Worm (Caenorhabditis elegans) whole organism, mixed stage, embryonic: ENCODE data around the gene sta-2.

Experiments
- ceh-39 ChIP-seq: fragments of 150-350 bp; optimal IDR thresholded peaks from 2 replicates; lab custom pipeline; 2014; ENCODE audit warnings: missing biosample characterization, missing genetic modification characterization
- ces-1 ChIP-seq: fragments of 150-350 bp; optimal IDR thresholded peaks from 2 replicates; lab custom pipeline; 2014; ENCODE audit warnings: missing biosample characterization, missing genetic modification reagents, missing genetic modification characterization
- lin-13 ChIP-seq: fragments of 150-350 bp; optimal IDR thresholded peaks from 2 replicates; lab custom pipeline; 2014; ENCODE audit warnings: missing biosample characterization, missing genetic modification characterization
- mep-1 ChIP-seq: fragments of 150-350 bp; optimal IDR thresholded peaks from 2 replicates; lab custom pipeline; 2017; ENCODE audit warnings: missing biosample characterization, missing genetic modification reagents, missing genetic modification characterization, inconsistent platforms
- nhr-237 ChIP-seq: fragments of 150-350 bp; optimal IDR thresholded peaks from 2 replicates; lab custom pipeline; 2014; ENCODE audit warnings: missing biosample characterization, missing genetic modification characterization
- nhr-76 ChIP-seq: sonication (generic microtip); optimal IDR thresholded peaks from 2 replicates; lab custom pipeline; 2017; ENCODE audit warnings: missing biosample characterization, missing genetic modification characterization
- pha-4 ChIP-seq: fragments of 150-350 bp; optimal IDR thresholded peaks from 2 replicates; lab custom pipeline; 2018; ENCODE audit warnings: missing biosample characterization, missing genetic modification reagents, missing genetic modification characterization
- snpc-4 ChIP-seq: fragments of 150-350 bp; optimal IDR thresholded peaks from 2 replicates; lab custom pipeline; 2014; ENCODE audit warnings: missing biosample characterization, missing genetic modification characterization
- tbx-8 ChIP-seq: fragments of 200-800 bp; sonication (Bioruptor generic); optimal IDR thresholded peaks from 2 replicates; lab custom pipeline; 2018; ENCODE audit warnings: mild to moderate bottlenecking, missing genetic modification characterization, moderate library complexity, missing compliant biosample characterization
- unc-39 ChIP-seq: fragments of 150-350 bp; optimal IDR thresholded peaks from 2 replicates; lab custom pipeline; 2014; ENCODE audit warnings: missing biosample characterization, missing genetic modification characterization
- ztf-11 ChIP-seq: fragments of 150-350 bp; optimal IDR thresholded peaks from 2 replicates; lab custom pipeline; 2014; ENCODE audit warnings: missing biosample characterization, missing genetic modification characterization

- TF ChIP-seq pha-4 (no peak), nhr-76 (tag; lab: Kevin White, UChicago) (no peak), nhr-237 (tag; lab: Kevin White, UChicago) (no peak), tbx-8 (GFP tag; lab: Kevin White, UChicago) (no peak), mep-1 (tag; lab: Kevin White, UChicago) (no peak), snpc-4 (tag; lab: Kevin White, UChicago) (no peak), unc-39 (no peak), ces-1 (GFP tag; lab: Kevin White, UChicago) (no peak), ceh-39 (tag; lab: Kevin White, UChicago) (no peak), ztf-11 (tag; lab: Kevin White, UChicago) (no peak), lin-13 (no peak)
Measured at ce11 chrV:9692649-9693112, 48.3 kb upstream of the sta-2 start, which contains the start of gene ZK287.7.
